Worm (Caenorhabditis elegans) whole organism, L4 larva: ENCODE results near the gene nhr-19.
A peak's percentile ranks its signal among the peaks of the same experiment; 100 is the strongest.

Experiments
- D1046.2 ChIP-seq: fragments of 200-800 bp; sonication (Bioruptor generic); IDR thresholded peaks from 2 replicates; pipeline ENCODE4 v1.3.6; 2022; ENCODE audit warnings: missing genetic modification characterization, missing compliant biosample characterization
- F10B5.3 ChIP-seq: sonication (generic microtip); optimal IDR thresholded peaks from 2 replicates; lab custom pipeline; 2016; ENCODE audit warnings: mild to moderate bottlenecking, missing genetic modification characterization, missing compliant biosample characterization
- F26F4.8 ChIP-seq: fragments of 200-800 bp; sonication (Bioruptor generic); conservative IDR thresholded peaks from 2 replicates; pipeline ENCODE4 v1.3.6; 2022; ENCODE audit warnings: missing genetic modification characterization, missing compliant biosample characterization
- F37D6.2 ChIP-seq: sonication (generic microtip); optimal IDR thresholded peaks from 2 replicates; lab custom pipeline; 2016; ENCODE audit warnings: mild to moderate bottlenecking, missing genetic modification characterization, missing compliant biosample characterization
- R02D3.7 ChIP-seq: fragments of 150-350 bp; sonication (generic microtip); optimal IDR thresholded peaks from 3 replicates; lab custom pipeline; 2014; ENCODE audit warnings: missing biosample characterization, missing genetic modification characterization
- T20F7.1 ChIP-seq: fragments of 200-800 bp; sonication (Bioruptor generic); optimal IDR thresholded peaks from 2 replicates; lab custom pipeline; 2018; ENCODE audit warnings: mild to moderate bottlenecking, missing genetic modification characterization, missing compliant biosample characterization
- T26A8.4 ChIP-seq: fragments of 200-800 bp; sonication (Bioruptor generic); IDR thresholded peaks from 2 replicates; pipeline ENCODE4 v1.3.6; 2022; ENCODE audit warnings: missing genetic modification characterization, missing compliant biosample characterization
- Y48G9A.11 ChIP-seq: fragments of 200-800 bp; sonication (Bioruptor generic); IDR thresholded peaks from 2 replicates; pipeline ENCODE4 v1.3.6; 2022; ENCODE audit warnings: missing genetic modification reagents, missing genetic modification characterization, missing compliant biosample characterization
- Y75B8A.6 ChIP-seq: fragments of 200-800 bp; sonication (Bioruptor generic); IDR thresholded peaks from 2 replicates; pipeline ENCODE4 v1.3.6; 2022; ENCODE audit warnings: missing genetic modification reagents, missing genetic modification characterization, missing compliant biosample characterization
- ZK337.2 ChIP-seq: fragments of 200-800 bp; sonication (Bioruptor generic); IDR thresholded peaks from 2 replicates; pipeline ENCODE4 v1.3.6; 2022; ENCODE audit warnings: missing genetic modification reagents, missing genetic modification characterization, missing compliant biosample characterization
- ZK546.5 ChIP-seq, 2 experiments: sonication (generic microtip); optimal IDR thresholded peaks; 2 replicates each; lab custom pipeline; 2017; ENCODE audit warnings: missing biosample characterization in 2 of 2, missing genetic modification characterization in 2 of 2
- aly-2 ChIP-seq: sonication (generic microtip); optimal IDR thresholded peaks from 2 replicates; lab custom pipeline; 2018; ENCODE audit warnings: missing biosample characterization, missing genetic modification characterization
- ceh-20 ChIP-seq: fragments of 200-800 bp; sonication (Bioruptor generic); IDR thresholded peaks from 2 replicates; pipeline ENCODE4 v1.3.6; 2022; ENCODE audit warnings: missing genetic modification reagents, missing genetic modification characterization, missing compliant biosample characterization
- ceh-62 ChIP-seq: sonication (generic microtip); optimal IDR thresholded peaks from 2 replicates; lab custom pipeline; 2017; ENCODE audit warnings: missing biosample characterization, missing genetic modification characterization
- ceh-82 ChIP-seq: sonication (generic microtip); optimal IDR thresholded peaks from 2 replicates; lab custom pipeline; 2017; ENCODE audit warnings: missing biosample characterization, missing genetic modification characterization
- cey-2 ChIP-seq: sonication (generic microtip); optimal IDR thresholded peaks from 3 replicates; lab custom pipeline; 2017; ENCODE audit warnings: missing genetic modification characterization, mild to moderate bottlenecking, missing compliant biosample characterization, antibody characterized with exemption, borderline replicate concordance; ENCODE audit not compliant: insufficient read depth
- ctbp-1 ChIP-seq: fragments of 200-800 bp; sonication (Bioruptor generic); IDR thresholded peaks from 2 replicates; pipeline ENCODE4 v1.3.6; 2022; ENCODE audit warnings: missing genetic modification reagents, missing genetic modification characterization, missing compliant biosample characterization
- daf-16 ChIP-seq, 3 experiments: sonication (generic microtip); optimal IDR thresholded peaks; 2 replicates each; lab custom pipeline; 2016 to 2017; ENCODE audit warnings: missing genetic modification characterization in 3 of 3, missing genetic modification reagents in 3 of 3, mild to moderate bottlenecking in 2 of 3, missing compliant biosample characterization in 2 of 3, missing biosample characterization in 1 of 3, moderate library complexity in 1 of 3
- daf-8 ChIP-seq: fragments of 200-800 bp; sonication (Bioruptor generic); IDR thresholded peaks from 2 replicates; pipeline ENCODE4 v1.3.6; 2022; ENCODE audit warnings: missing genetic modification characterization, missing compliant biosample characterization
- dmd-8 ChIP-seq: fragments of 200-800 bp; sonication (Bioruptor generic); IDR thresholded peaks from 2 replicates; pipeline ENCODE4 v1.3.6; 2022; ENCODE audit warnings: missing genetic modification characterization, missing compliant biosample characterization
- dpl-1 ChIP-seq: fragments of 150-350 bp; optimal IDR thresholded peaks from 2 replicates; lab custom pipeline; 2014; ENCODE audit warnings: missing biosample characterization, missing genetic modification reagents, missing genetic modification characterization
- egl-27 ChIP-seq: sonication (generic microtip); optimal IDR thresholded peaks from 3 replicates; lab custom pipeline; 2017; ENCODE audit warnings: missing biosample characterization, missing genetic modification reagents, missing genetic modification characterization
- hif-1 ChIP-seq, 2 experiments: sonication (generic microtip); optimal IDR thresholded peaks; 2 replicates each; lab custom pipeline; 2016 to 2017; ENCODE audit warnings: missing compliant biosample characterization in 2 of 2, missing genetic modification characterization in 2 of 2, missing genetic modification reagents in 2 of 2, missing genotype in 2 of 2, mild to moderate bottlenecking in 1 of 2
- hlh-30 ChIP-seq: sonication (generic microtip); optimal IDR thresholded peaks from 2 replicates; lab custom pipeline; 2017; ENCODE audit warnings: antibody characterized with exemption, mild to moderate bottlenecking, missing genetic modification characterization, missing compliant biosample characterization; ENCODE audit not compliant: insufficient read depth
- hmg-1.1 ChIP-seq: fragments of 200-800 bp; sonication (Bioruptor generic); IDR thresholded peaks from 2 replicates; pipeline ENCODE4 v1.3.6; 2022; ENCODE audit warnings: missing genetic modification reagents, missing genetic modification characterization, missing compliant biosample characterization
- jun-1 ChIP-seq: fragments of 150-350 bp; optimal IDR thresholded peaks from 2 replicates; lab custom pipeline; 2014; ENCODE audit warnings: missing biosample characterization, missing genetic modification reagents, missing genetic modification characterization
- lim-7 ChIP-seq: fragments of 200-800 bp; sonication (Bioruptor generic); IDR thresholded peaks from 2 replicates; pipeline ENCODE4 v1.3.6; 2022; ENCODE audit warnings: missing genetic modification characterization, missing compliant biosample characterization
- lin-1 ChIP-seq: fragments of 200-800 bp; sonication (Bioruptor generic); IDR thresholded peaks from 2 replicates; pipeline ENCODE4 v1.3.6; 2022; ENCODE audit warnings: missing genetic modification reagents, missing genetic modification characterization, missing compliant biosample characterization
- lin-15B ChIP-seq: fragments of 150-350 bp; sonication (generic microtip); optimal IDR thresholded peaks from 3 replicates; lab custom pipeline; 2014; ENCODE audit warnings: missing biosample characterization, missing genetic modification characterization
- lin-38 ChIP-seq: fragments of 200-800 bp; sonication (Bioruptor generic); IDR thresholded peaks from 2 replicates; pipeline ENCODE4 v1.3.6; 2022; ENCODE audit warnings: missing genetic modification reagents, missing genetic modification characterization, missing compliant biosample characterization
- madf-9 ChIP-seq: fragments of 200-800 bp; sonication (Bioruptor generic); conservative IDR thresholded peaks from 2 replicates; pipeline ENCODE4 v1.3.6; 2022; ENCODE audit warnings: missing genetic modification reagents, missing genetic modification characterization, missing compliant biosample characterization
- mes-2 ChIP-seq: sonication (generic microtip); optimal IDR thresholded peaks from 2 replicates; lab custom pipeline; 2016; ENCODE audit warnings: missing genotype, mild to moderate bottlenecking, missing genetic modification characterization, missing compliant biosample characterization; ENCODE audit not compliant: poor library complexity, severe bottlenecking
- mxl-2 ChIP-seq: fragments of 200-800 bp; sonication (Bioruptor generic); conservative IDR thresholded peaks from 2 replicates; pipeline ENCODE4 v1.3.6; 2022; ENCODE audit warnings: missing genetic modification reagents, missing genetic modification characterization, missing compliant biosample characterization
- mxl-3 ChIP-seq: fragments of 200-800 bp; sonication (Bioruptor generic); optimal IDR thresholded peaks from 2 replicates; lab custom pipeline; 2018; ENCODE audit warnings: mild to moderate bottlenecking, missing genetic modification characterization, missing compliant biosample characterization
- nhr-10 ChIP-seq: fragments of 150-350 bp; optimal IDR thresholded peaks from 2 replicates; lab custom pipeline; 2014; ENCODE audit warnings: missing biosample characterization, missing genetic modification characterization
- nhr-102 ChIP-seq: sonication (generic microtip); optimal IDR thresholded peaks from 2 replicates; lab custom pipeline; 2016; ENCODE audit warnings: mild to moderate bottlenecking, missing genetic modification characterization, moderate library complexity, missing compliant biosample characterization
- nhr-237 ChIP-seq: sonication (generic microtip); optimal IDR thresholded peaks from 2 replicates; lab custom pipeline; 2017; ENCODE audit warnings: missing biosample characterization, missing genetic modification characterization
- nhr-25 ChIP-seq: sonication (generic microtip); optimal IDR thresholded peaks from 2 replicates; lab custom pipeline; 2017; ENCODE audit warnings: missing genetic modification characterization, mild to moderate bottlenecking, missing compliant biosample characterization, antibody characterized with exemption, moderate library complexity, borderline replicate concordance; ENCODE audit not compliant: insufficient read depth
- nhr-41 ChIP-seq: fragments of 200-800 bp; sonication (Bioruptor generic); IDR thresholded peaks from 2 replicates; pipeline ENCODE4 v1.3.6; 2022; ENCODE audit warnings: missing genetic modification reagents, missing genetic modification characterization, missing compliant biosample characterization
- nhr-48 ChIP-seq: sonication (generic microtip); optimal IDR thresholded peaks from 2 replicates; lab custom pipeline; 2016; ENCODE audit warnings: mild to moderate bottlenecking, missing genetic modification characterization, missing compliant biosample characterization
- nhr-6 ChIP-seq: fragments of 150-350 bp; optimal IDR thresholded peaks from 2 replicates; lab custom pipeline; 2014; ENCODE audit warnings: missing biosample characterization, missing genetic modification characterization
- nhr-77 ChIP-seq: fragments of 150-350 bp; optimal IDR thresholded peaks from 2 replicates; lab custom pipeline; 2014; ENCODE audit warnings: missing biosample characterization, missing genetic modification characterization
- pqm-1 ChIP-seq: sonication (generic microtip); optimal IDR thresholded peaks from 2 replicates; lab custom pipeline; 2017; ENCODE audit warnings: missing biosample characterization, missing genetic modification characterization
- rbr-2 ChIP-seq: sonication (generic microtip); optimal IDR thresholded peaks from 2 replicates; lab custom pipeline; 2016; ENCODE audit warnings: missing genotype, missing genetic modification characterization, missing compliant biosample characterization
- skn-1 ChIP-seq: fragments of 150-350 bp; optimal IDR thresholded peaks from 2 replicates; lab custom pipeline; 2014; ENCODE audit warnings: missing biosample characterization, missing genetic modification characterization
- snpc-1.2 ChIP-seq: fragments of 200-800 bp; sonication (Bioruptor generic); IDR thresholded peaks from 2 replicates; pipeline ENCODE4 v1.3.6; 2022; ENCODE audit warnings: missing genetic modification reagents, missing genetic modification characterization, missing compliant biosample characterization
- spr-1 ChIP-seq: sonication (generic microtip); optimal IDR thresholded peaks from 2 replicates; lab custom pipeline; 2016; ENCODE audit warnings: mild to moderate bottlenecking, missing genetic modification characterization, missing compliant biosample characterization
- unc-130 ChIP-seq: sonication (generic microtip); optimal IDR thresholded peaks from 2 replicates; lab custom pipeline; 2016; ENCODE audit warnings: missing genetic modification reagents, missing genetic modification characterization, missing compliant biosample characterization
- vab-7 ChIP-seq: fragments of 200-800 bp; sonication (Bioruptor generic); IDR thresholded peaks from 2 replicates; pipeline ENCODE4 v1.3.6; 2022; ENCODE audit warnings: missing genetic modification reagents, missing genetic modification characterization, missing compliant biosample characterization
- zfp-3 ChIP-seq: fragments of 200-800 bp; sonication (Bioruptor generic); conservative IDR thresholded peaks from 2 replicates; pipeline ENCODE4 v1.3.6; 2022; ENCODE audit warnings: missing genetic modification reagents, missing genetic modification characterization, missing compliant biosample characterization

nhr-19 gene

DNA sequence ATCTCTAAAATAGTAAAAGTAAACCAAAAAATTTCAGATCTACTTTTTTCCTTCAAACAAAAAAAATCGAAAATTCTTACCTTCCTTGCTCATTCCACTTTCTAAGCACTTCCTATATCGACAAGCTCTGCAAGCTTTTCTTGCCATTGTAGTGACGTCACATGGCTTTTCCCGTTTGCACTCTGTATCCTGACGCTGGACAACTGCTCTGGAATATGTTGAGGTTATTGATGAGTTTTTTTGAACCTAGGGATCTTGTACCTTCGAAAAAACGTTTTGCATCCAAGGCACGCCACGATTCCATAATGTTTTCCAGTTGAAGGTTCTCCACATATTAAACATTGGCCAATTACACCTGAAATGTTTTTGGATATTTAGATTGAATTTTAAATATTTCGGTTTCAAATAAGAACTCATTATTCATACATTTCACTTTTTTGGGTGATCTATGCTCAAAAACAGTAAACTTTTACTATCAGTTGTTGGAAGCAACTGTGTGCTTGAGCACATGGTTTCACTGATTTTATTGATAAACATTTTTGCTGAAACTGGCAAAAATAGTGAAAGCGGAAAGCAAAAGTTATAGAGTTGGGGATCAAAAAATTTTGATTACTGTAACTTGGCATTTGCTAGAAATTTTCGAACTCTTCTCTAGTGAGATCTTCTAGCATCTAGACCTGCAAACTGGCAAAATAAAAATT lies 5.2 kb downstream of the nhr-19 start (continued):
- TF ChIP-seq nhr-237 (tag; lab: Kevin White, UChicago) (no peak), aly-2 (tag; lab: Kevin White, UChicago) (no peak), mes-2 (tag; lab: Kevin White, UChicago) (no peak), Y75B8A.6 (GFP tag; lab: Robert Waterston, UW) (no peak), egl-27 (tag; lab: Kevin White, UChicago) (no peak), nhr-102 (no peak), skn-1 (tag; lab: Kevin White, UChicago) (no peak), mxl-3 (GFP tag; lab: Kevin White, UChicago) (peak; percentile 23), cey-2 (tag; lab: Kevin White, UChicago) (no peak), Y48G9A.11 (no peak), zfp-3 (0 out of 2 replicates have a peak, but pooled peaks have one; percentile 1), lin-38 (no peak), unc-130 (GFP tag; lab: Kevin White, UChicago) (no peak), F10B5.3 (tag; lab: Kevin White, UChicago) (no peak), ceh-62 (tag; lab: Kevin White, UChicago) (no peak), pqm-1 (tag; lab: Kevin White, UChicago) (peak; percentile 48), ZK337.2 (GFP tag; lab: Robert Waterston, UW) (no peak), dpl-1 (GFP tag; lab: Kevin White, UChicago) (no peak), T20F7.1 (GFP tag; lab: Kevin White, UChicago) (no peak), hmg-1.1 (GFP tag; lab: Robert Waterston, UW) (no peak), F37D6.2 (no peak), lin-15B (no peak), jun-1 (tag; lab: Kevin White, UChicago) (no peak), nhr-77 (tag; lab: Kevin White, UChicago) (no peak), daf-8 (GFP tag; lab: Robert Waterston, UW) (no peak), lim-7 (no peak), ceh-20 (GFP tag; lab: Robert Waterston, UW) (no peak), spr-1 (no peak), mxl-2 (GFP tag; lab: Robert Waterston, UW) (no peak), nhr-25 (tag; lab: Kevin White, UChicago) (no peak), madf-9 (GFP tag; lab: Robert Waterston, UW) (no peak), F26F4.8 (GFP tag; lab: Robert Waterston, UW) (no peak), R02D3.7 (no peak), snpc-1.2 (GFP tag; lab: Robert Waterston, UW) (no peak), nhr-41 (GFP tag; lab: Robert Waterston, UW) (no peak), hlh-30 (peak; percentile 26), nhr-48 (tag; lab: Kevin White, UChicago) (no peak), daf-16 (GFP tag; optimal IDR thresholded peaks at IDR 0.05; lab: Kevin White, UChicago) (no peak), daf-16 (tag; optimal IDR thresholded peaks at IDR 0.05; lab: Kevin White, UChicago) (peak; percentile 70), lin-1 (GFP tag; lab: Robert Waterston, UW) (no peak), rbr-2 (no peak), hif-1 (tag; optimal IDR thresholded peaks at IDR 0.05; lab: Kevin White, UChicago) (no peak), vab-7 (GFP tag; lab: Robert Waterston, UW) (no peak), ZK546.5 (tag; optimal IDR thresholded peaks at IDR 0.05; lab: Kevin White, UChicago) (no peak), D1046.2 (no peak), nhr-6 (tag; lab: Kevin White, UChicago) (no peak), ctbp-1 (GFP tag; lab: Robert Waterston, UW) (no peak), ceh-82 (no peak), nhr-10 (tag; lab: Kevin White, UChicago) (no peak), dmd-8 (GFP tag; lab: Robert Waterston, UW) (no peak), T26A8.4 (GFP tag; lab: Robert Waterston, UW) (no peak)
